Worm (Caenorhabditis elegans): ENCODE results near the gene Y69H2.10.

Gene Y69H2.10

ce11 chrV:18723604-18724003, 53.5 kb downstream of the Y69H2.10 start (continued):
- TF ChIP-seq nhr-25 (tag; optimal IDR thresholded peaks at IDR 0.05): peak; percentile 74
- no peak for TF ChIP-seq nhr-12 (tag; optimal IDR thresholded peaks at IDR 0.05)
- peak; percentile 87 for TF ChIP-seq mab-5 (tag; optimal IDR thresholded peaks at IDR 0.05)
- TF ChIP-seq mdl-1 (tag; optimal IDR thresholded peaks at IDR 0.05): peak; percentile 16 to 66
- no peak for TF ChIP-seq ztf-1 (GFP tag; conservative IDR thresholded peaks at IDR 0.05)
- TF ChIP-seq elt-1 (tag; optimal IDR thresholded peaks at IDR 0.05): no peak
- TF ChIP-seq unc-55 (GFP tag; optimal IDR thresholded peaks at IDR 0.05): peak; percentile 76

- TF ChIP-seq alr-1 (tag; optimal IDR thresholded peaks at IDR 0.05) (no peak), lin-13 (GFP tag; optimal IDR thresholded peaks at IDR 0.05) (no peak), ztf-11 (tag; optimal IDR thresholded peaks at IDR 0.05) (no peak), lin-11 (tag; optimal IDR thresholded peaks at IDR 0.05) (no peak), snpc-4 (tag; optimal IDR thresholded peaks at IDR 0.05) (no peak), elt-3 (tag; optimal IDR thresholded peaks at IDR 0.05) (no peak), nhr-10 (tag; optimal IDR thresholded peaks at IDR 0.05) (no peak), ceh-16 (tag; optimal IDR thresholded peaks at IDR 0.05) (no peak), egl-27 (tag; optimal IDR thresholded peaks at IDR 0.05) (no peak), fos-1 (tag; optimal IDR thresholded peaks at IDR 0.05) (no peak), mab-5 (tag; optimal IDR thresholded peaks at IDR 0.05) (no peak), ztf-1 (GFP tag; conservative IDR thresholded peaks at IDR 0.05) (no peak), crh-2 (tag; optimal IDR thresholded peaks at IDR 0.05) (no peak), sem-4 (tag; optimal IDR thresholded peaks at IDR 0.05) (no peak), nhr-25 (tag; optimal IDR thresholded peaks at IDR 0.05) (no peak), C34F6.9 (tag; optimal IDR thresholded peaks at IDR 0.05) (no peak), nhr-21 (tag; optimal IDR thresholded peaks at IDR 0.05) (no peak), ZK546.5 (tag; optimal IDR thresholded peaks at IDR 0.05) (no peak), nhr-12 (tag; optimal IDR thresholded peaks at IDR 0.05) (no peak), skn-1 (tag; optimal IDR thresholded peaks at IDR 0.05) (no peak)
Measured at ce11 chrV:18724076-18724475, 54.0 kb downstream of the Y69H2.10 start.

ce11 chrV:18725858-18726257, 55.7 kb downstream of the Y69H2.10 start:
- TF ChIP-seq unc-55 (GFP tag; optimal IDR thresholded peaks at IDR 0.05) (peak; percentile 23), unc-62 (GFP tag; optimal IDR thresholded peaks at IDR 0.05) (no peak), C34F6.9 (tag; optimal IDR thresholded peaks at IDR 0.05) (peak; percentile 21)

ce11 chrV:18729324-18729924, 59.3 kb downstream of the Y69H2.10 start, which contains the start of gene asp-19:
asp-19 (minus strand) TSS chrV:18729374.
- TF ChIP-seq mdl-1 (tag; optimal IDR thresholded peaks at IDR 0.05) (no peak), ceh-16 (tag; optimal IDR thresholded peaks at IDR 0.05) (no peak), lsy-2 (tag; optimal IDR thresholded peaks at IDR 0.05) (no peak), nhr-21 (tag; optimal IDR thresholded peaks at IDR 0.05) (no peak), ZK546.5 (tag; optimal IDR thresholded peaks at IDR 0.05) (no peak), sma-3 (GFP tag; optimal IDR thresholded peaks at IDR 0.05) (no peak), nhr-237 (tag; optimal IDR thresholded peaks at IDR 0.05) (no peak), ztf-1 (GFP tag; conservative IDR thresholded peaks at IDR 0.05) (no peak), blmp-1 (tag; optimal IDR thresholded peaks at IDR 0.05; ENCODE audit: insufficient read depth) (no peak), aly-2 (tag; optimal IDR thresholded peaks at IDR 0.05) (no peak), unc-39 (tag; optimal IDR thresholded peaks at IDR 0.05) (no peak), mab-5 (tag; optimal IDR thresholded peaks at IDR 0.05) (no peak), egl-27 (tag; optimal IDR thresholded peaks at IDR 0.05) (no peak), nhr-25 (tag; optimal IDR thresholded peaks at IDR 0.05) (no peak), ztf-4 (tag; optimal IDR thresholded peaks at IDR 0.05) (no peak), nhr-11 (tag; optimal IDR thresholded peaks at IDR 0.05) (no peak), ztf-11 (tag; optimal IDR thresholded peaks at IDR 0.05) (no peak), Y55F3AM.14 (GFP tag; optimal IDR thresholded peaks at IDR 0.05) (no peak), gmeb-1 (tag; optimal IDR thresholded peaks at IDR 0.05) (no peak)

ce11 chrV:18731579-18732041, 61.5 kb downstream of the Y69H2.10 start, which contains the start of the genes asp-18 and scl-19:
asp-18 (minus strand) TSS chrV:18731679.
scl-19 (plus strand) TSS chrV:18731991.
- TF ChIP-seq dmd-4 (tag; optimal IDR thresholded peaks at IDR 0.05): no peak
- no peak for TF ChIP-seq alr-1 (tag; optimal IDR thresholded peaks at IDR 0.05)
- TF ChIP-seq ceh-82 (tag; optimal IDR thresholded peaks at IDR 0.05): no peak
- no peak for TF ChIP-seq nhr-25 (tag; optimal IDR thresholded peaks at IDR 0.05)
- no peak for TF ChIP-seq lin-13 (GFP tag; optimal IDR thresholded peaks at IDR 0.05)
- no peak for TF ChIP-seq nhr-77 (tag; optimal IDR thresholded peaks at IDR 0.05)
- no peak for TF ChIP-seq lin-11 (tag; optimal IDR thresholded peaks at IDR 0.05)
- no peak for TF ChIP-seq nhr-10 (tag; optimal IDR thresholded peaks at IDR 0.05)
- TF ChIP-seq ztf-4 (tag; optimal IDR thresholded peaks at IDR 0.05): no peak
- no peak for TF ChIP-seq ztf-1 (GFP tag; conservative IDR thresholded peaks at IDR 0.05)
- no peak for TF ChIP-seq aly-2 (tag; optimal IDR thresholded peaks at IDR 0.05)
- no peak for TF ChIP-seq unc-39 (tag; optimal IDR thresholded peaks at IDR 0.05)
- TF ChIP-seq elt-1 (tag; optimal IDR thresholded peaks at IDR 0.05): no peak
- TF ChIP-seq mbf-1 (tag; optimal IDR thresholded peaks at IDR 0.05): no peak
- TF ChIP-seq snpc-4 (tag; optimal IDR thresholded peaks at IDR 0.05): no peak
